Worm (Caenorhabditis elegans) whole organism, late embryonic: ENCODE measurements around the gene F57B1.6.
A peak's percentile ranks its signal among the peaks of the same experiment; 100 is the strongest.

Source experiments
- C08G9.2 ChIP-seq: sonication (generic microtip); optimal IDR thresholded peaks from 2 replicates; lab custom pipeline; 2016; ENCODE audit warnings: mild to moderate bottlenecking, missing genetic modification characterization, moderate library complexity, missing compliant biosample characterization
- C38D4.7 ChIP-seq: fragments of 200-800 bp; sonication (Bioruptor generic); optimal IDR thresholded peaks from 2 replicates; lab custom pipeline; 2018; ENCODE audit warnings: mild to moderate bottlenecking, missing genetic modification characterization, moderate library complexity, missing compliant biosample characterization
- K02D7.2 ChIP-seq: sonication (generic microtip); optimal IDR thresholded peaks from 2 replicates; lab custom pipeline; 2017; ENCODE audit warnings: mild to moderate bottlenecking, missing genetic modification characterization, missing compliant biosample characterization
- Y22D7AL.16 ChIP-seq: sonication (generic microtip); optimal IDR thresholded peaks from 2 replicates; lab custom pipeline; 2016; ENCODE audit warnings: missing genetic modification characterization, missing compliant biosample characterization
- ama-1 ChIP-seq: fragments of 150-350 bp; optimal IDR thresholded peaks from 2 replicates; lab custom pipeline; 2014
- ceh-19 ChIP-seq: fragments of 200-800 bp; sonication (Bioruptor generic); optimal IDR thresholded peaks from 2 replicates; lab custom pipeline; 2018; ENCODE audit warnings: mild to moderate bottlenecking, missing genetic modification characterization, missing compliant biosample characterization
- ceh-30 ChIP-seq: fragments of 150-350 bp; optimal IDR thresholded peaks from 2 replicates; lab custom pipeline; 2014; ENCODE audit warnings: missing biosample characterization, missing genetic modification characterization
- ceh-31 ChIP-seq: sonication (generic microtip); optimal IDR thresholded peaks from 2 replicates; lab custom pipeline; 2016; ENCODE audit warnings: missing genetic modification characterization, missing compliant biosample characterization
- ceh-34 ChIP-seq: sonication (generic microtip); optimal IDR thresholded peaks from 2 replicates; lab custom pipeline; 2016; ENCODE audit warnings: mild to moderate bottlenecking, missing genetic modification characterization, missing compliant biosample characterization
- ceh-45 ChIP-seq: fragments of 200-800 bp; sonication (Bioruptor generic); IDR thresholded peaks from 2 replicates; pipeline ENCODE4 v1.3.6; 2022; ENCODE audit warnings: missing genetic modification reagents, missing genetic modification characterization, missing compliant biosample characterization
- ceh-48 ChIP-seq: sonication (generic microtip); optimal IDR thresholded peaks from 2 replicates; lab custom pipeline; 2016; ENCODE audit warnings: missing genetic modification characterization, inconsistent platforms, missing compliant biosample characterization
- ceh-9 ChIP-seq: sonication (generic microtip); optimal IDR thresholded peaks from 2 replicates; lab custom pipeline; 2016; ENCODE audit warnings: mild to moderate bottlenecking, missing genetic modification characterization, inconsistent platforms, missing compliant biosample characterization
- dve-1 ChIP-seq: sonication (generic microtip); optimal IDR thresholded peaks from 2 replicates; lab custom pipeline; 2017; ENCODE audit warnings: antibody characterized with exemption, mild to moderate bottlenecking, missing genetic modification characterization, missing compliant biosample characterization
- elt-2 ChIP-seq: sonication (generic microtip); optimal IDR thresholded peaks from 2 replicates; lab custom pipeline; 2016; ENCODE audit warnings: missing genetic modification reagents, missing genetic modification characterization, missing compliant biosample characterization
- elt-4 ChIP-seq: sonication (generic microtip); optimal IDR thresholded peaks from 2 replicates; lab custom pipeline; 2016; ENCODE audit warnings: missing genetic modification characterization, missing compliant biosample characterization
- ets-4 ChIP-seq: sonication (generic microtip); optimal IDR thresholded peaks from 2 replicates; lab custom pipeline; 2016; ENCODE audit warnings: missing genetic modification characterization, missing compliant biosample characterization
- eyg-1 ChIP-seq: sonication (generic microtip); optimal IDR thresholded peaks from 2 replicates; lab custom pipeline; 2016; ENCODE audit warnings: missing genotype, missing genetic modification characterization, missing compliant biosample characterization
- fax-1 ChIP-seq: sonication (generic microtip); optimal IDR thresholded peaks from 2 replicates; lab custom pipeline; 2016; ENCODE audit warnings: missing genotype, missing genetic modification characterization, missing compliant biosample characterization
- fkh-10 ChIP-seq: fragments of 150-350 bp; optimal IDR thresholded peaks from 2 replicates; lab custom pipeline; 2014; ENCODE audit warnings: missing biosample characterization, missing genetic modification reagents, missing genetic modification characterization
- fkh-6 ChIP-seq: sonication (generic microtip); optimal IDR thresholded peaks from 2 replicates; lab custom pipeline; 2016; ENCODE audit warnings: missing genetic modification characterization, missing compliant biosample characterization
- hlh-30 ChIP-seq: sonication (generic microtip); optimal IDR thresholded peaks from 2 replicates; lab custom pipeline; 2017; ENCODE audit warnings: antibody characterized with exemption, missing genetic modification characterization, missing compliant biosample characterization; ENCODE audit not compliant: insufficient read depth
- hlh-6 ChIP-seq: sonication (generic microtip); optimal IDR thresholded peaks from 2 replicates; lab custom pipeline; 2016; ENCODE audit warnings: missing genotype, missing genetic modification characterization, missing compliant biosample characterization
- mec-3 ChIP-seq: sonication (generic microtip); optimal IDR thresholded peaks from 2 replicates; lab custom pipeline; 2016; ENCODE audit warnings: borderline replicate concordance, missing genetic modification characterization, missing compliant biosample characterization
- nfya-1 ChIP-seq: sonication (generic microtip); optimal IDR thresholded peaks from 2 replicates; lab custom pipeline; 2017; ENCODE audit warnings: missing genetic modification characterization, mild to moderate bottlenecking, missing compliant biosample characterization, antibody characterized with exemption, moderate library complexity
- npax-4 ChIP-seq: sonication (generic microtip); optimal IDR thresholded peaks from 2 replicates; lab custom pipeline; 2016; ENCODE audit warnings: missing genetic modification characterization, missing compliant biosample characterization
- odd-2 ChIP-seq: sonication (generic microtip); optimal IDR thresholded peaks from 2 replicates; lab custom pipeline; 2017; ENCODE audit warnings: antibody characterized with exemption, mild to moderate bottlenecking, missing genetic modification characterization, missing compliant biosample characterization
- pat-9 ChIP-seq: fragments of 200-800 bp; sonication (Bioruptor generic); optimal IDR thresholded peaks from 2 replicates; lab custom pipeline; 2018; ENCODE audit warnings: mild to moderate bottlenecking, missing genetic modification characterization, moderate library complexity, missing compliant biosample characterization
- pax-1 ChIP-seq: fragments of 150-350 bp; optimal IDR thresholded peaks from 2 replicates; lab custom pipeline; 2014; ENCODE audit warnings: missing biosample characterization, missing genetic modification characterization
- pha-2 ChIP-seq: sonication (generic microtip); optimal IDR thresholded peaks from 2 replicates; lab custom pipeline; 2017; ENCODE audit warnings: mild to moderate bottlenecking, missing genetic modification characterization, missing compliant biosample characterization
- pros-1 ChIP-seq: fragments of 150-350 bp; optimal IDR thresholded peaks from 2 replicates; lab custom pipeline; 2014; ENCODE audit warnings: missing biosample characterization, missing genetic modification reagents, missing genetic modification characterization
- rnt-1 ChIP-seq: sonication (generic microtip); optimal IDR thresholded peaks from 2 replicates; lab custom pipeline; 2016; ENCODE audit warnings: missing genetic modification characterization, missing compliant biosample characterization
- sox-2 ChIP-seq: fragments of 200-800 bp; sonication (Bioruptor generic); IDR thresholded peaks from 2 replicates; pipeline ENCODE4 v1.3.6; 2022; ENCODE audit warnings: missing genetic modification reagents, missing genetic modification characterization, missing compliant biosample characterization
- sox-4 ChIP-seq: sonication (generic microtip); optimal IDR thresholded peaks from 2 replicates; lab custom pipeline; 2017; ENCODE audit warnings: mild to moderate bottlenecking, missing genetic modification characterization, inconsistent platforms, missing compliant biosample characterization
- tbx-2 ChIP-seq: sonication (generic microtip); optimal IDR thresholded peaks from 2 replicates; lab custom pipeline; 2016; ENCODE audit warnings: missing genetic modification characterization, missing compliant biosample characterization
- tbx-7 ChIP-seq: sonication (generic microtip); optimal IDR thresholded peaks from 2 replicates; lab custom pipeline; 2016; ENCODE audit warnings: missing genotype, missing genetic modification characterization, missing compliant biosample characterization

F57B1.6 gene

ce11 chrV:13176117-13176753, 33.2 kb upstream of the F57B1.6 start, which contains the start of gene him-17 (continued):
- TF ChIP-seq fkh-6 (tag; lab: Kevin White, UChicago) (peak; percentile 10), pros-1 (tag; lab: Kevin White, UChicago) (no peak)

DNA sequence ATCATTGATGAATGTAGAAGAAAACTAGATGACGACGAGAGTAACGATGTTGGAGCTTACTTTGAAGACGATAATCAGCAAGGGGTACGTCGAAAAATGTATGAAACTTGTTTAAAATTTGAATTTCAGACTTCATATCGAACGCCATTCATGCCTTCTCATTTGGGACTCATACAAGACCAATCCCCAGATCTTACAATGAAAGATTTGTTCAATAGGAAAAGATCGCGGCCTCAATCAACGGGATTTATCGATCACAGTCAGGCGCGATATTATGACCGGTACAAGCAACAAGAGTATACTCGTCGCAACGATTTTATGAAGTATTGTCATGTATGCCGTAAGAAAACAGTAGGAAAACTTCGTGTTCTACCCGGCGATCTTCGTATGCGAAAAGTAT, 32.6 kb upstream of the F57B1.6 start:
- TF ChIP-seq npax-4 (tag; lab: Kevin White, UChicago) (no peak), nfya-1 (no peak), mec-3 (tag; lab: Kevin White, UChicago) (no peak), eyg-1 (tag; lab: Kevin White, UChicago) (no peak)
- TF ChIP-seq, all 69 proteins: peak for 0

ce11 chrV:13179986-13180591, 29.4 kb upstream of the F57B1.6 start, which contains the start of gene cni-1:
TSS of gene cni-1 (plus strand) at chrV:13180330.
- no peak for TF ChIP-seq rnt-1 (tag; lab: Kevin White, UChicago)
- no peak for TF ChIP-seq C08G9.2 (tag; lab: Kevin White, UChicago)
- TF ChIP-seq elt-2 (tag; lab: Kevin White, UChicago), result no peak
- TF ChIP-seq pha-2 (tag; lab: Kevin White, UChicago), result no peak
- TF ChIP-seq ets-4, result no peak
- TF ChIP-seq C38D4.7 (GFP tag; lab: Kevin White, UChicago), result no peak
- no peak for TF ChIP-seq hlh-30 (tag; lab: Kevin White, UChicago)
- no peak for TF ChIP-seq fkh-10 (GFP tag; lab: Kevin White, UChicago)
- no peak for TF ChIP-seq tbx-2
- TF ChIP-seq ceh-31 (tag; lab: Kevin White, UChicago), result no peak
- no peak for TF ChIP-seq pat-9
- no peak for TF ChIP-seq ceh-9 (tag; lab: Kevin White, UChicago)
- TF ChIP-seq dve-1, result no peak
- TF ChIP-seq sox-2 (GFP tag; lab: Robert Waterston, UW), result no peak

- TF ChIP-seq Y22D7AL.16 (tag; lab: Kevin White, UChicago) (no peak), ets-4 (no peak), ama-1 (lab: Kevin White, UChicago) (no peak), tbx-2 (no peak), ceh-45 (GFP tag; lab: Robert Waterston, UW) (no peak), ceh-48 (tag; lab: Kevin White, UChicago) (no peak), K02D7.2 (no peak), fax-1 (tag; lab: Kevin White, UChicago) (no peak), pha-2 (tag; lab: Kevin White, UChicago) (no peak), tbx-7 (tag; lab: Kevin White, UChicago) (no peak), sox-4 (tag; lab: Kevin White, UChicago) (no peak)
Observed at ce11 chrV:13181450-13181849, 28.0 kb upstream of the F57B1.6 start.

DNA sequence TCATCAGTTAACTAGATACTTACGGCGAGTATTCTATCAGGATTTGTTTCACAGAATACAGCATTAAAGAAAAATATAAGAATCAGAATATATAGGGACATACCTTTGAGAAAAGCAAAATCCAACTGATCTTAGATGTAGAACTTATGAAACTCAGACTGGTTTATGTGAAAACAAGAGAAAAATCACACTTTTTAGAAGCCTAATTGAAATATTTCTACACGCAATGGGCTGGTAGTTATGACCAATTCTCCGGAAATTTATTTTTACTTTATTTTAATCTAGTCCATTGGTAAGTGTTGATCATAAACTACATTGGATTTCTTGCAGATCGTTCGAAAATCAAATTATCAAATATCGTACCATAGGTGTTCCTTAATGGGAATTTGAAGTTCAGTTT, 25.3 kb upstream of the F57B1.6 start, which contains the start of gene T09E8.4:
Gene T09E8.4, minus strand, starts transcription at position 101 of the 400 bp plus-strand sequence.
- no peak for TF ChIP-seq odd-2 (tag; lab: Kevin White, UChicago)
- no peak for TF ChIP-seq pax-1 (tag; lab: Kevin White, UChicago)
- TF ChIP-seq elt-4 (tag; lab: Kevin White, UChicago), result no peak
- no peak for TF ChIP-seq ceh-34
- TF ChIP-seq rnt-1 (tag; lab: Kevin White, UChicago), result no peak
- no peak for TF ChIP-seq K02D7.2
- TF ChIP-seq ceh-30, result no peak
- no peak for TF ChIP-seq ceh-19 (GFP tag; lab: Kevin White, UChicago)
- TF ChIP-seq hlh-6 (tag; lab: Kevin White, UChicago), result no peak
